Fruit fly (Drosophila melanogaster) whole organism, adult: ENCODE results near the gene CG32806.

Experiments used
- CG12768 ChIP-seq: fragments of 200-800 bp; sonication (Bioruptor generic); optimal IDR thresholded peaks from 2 replicates; lab custom pipeline; 2017; ENCODE audit warnings: missing biosample characterization, missing genetic modification characterization, mild to moderate bottlenecking, moderate library complexity, missing genetic modification reagents
- CG14711 ChIP-seq: fragments of 200-800 bp; sonication (Bioruptor generic); optimal IDR thresholded peaks from 2 replicates; lab custom pipeline; 2018; ENCODE audit warnings: missing biosample characterization, mild to moderate bottlenecking, missing genetic modification characterization, moderate library complexity
- CG33017 ChIP-seq: fragments of 200-800 bp; sonication (Bioruptor generic); optimal IDR thresholded peaks from 2 replicates; lab custom pipeline; 2018; ENCODE audit warnings: missing biosample characterization, mild to moderate bottlenecking, missing genetic modification characterization, moderate library complexity
- bab1 ChIP-seq: fragments of 200-800 bp; sonication (Bioruptor generic); optimal IDR thresholded peaks from 3 replicates; lab custom pipeline; 2019; ENCODE audit warnings: missing biosample characterization, mild to moderate bottlenecking, missing genetic modification characterization, moderate library complexity
- kay ChIP-seq: fragments of 200-800 bp; sonication (Bioruptor generic); peaks from one replicate; lab custom pipeline; 2016; ENCODE audit warnings: missing biosample characterization, missing genetic modification characterization, borderline replicate concordance
- ovo ChIP-seq: fragments of 200-800 bp; sonication (Bioruptor generic); optimal IDR thresholded peaks from 2 replicates; lab custom pipeline; 2016; ENCODE audit warnings: missing biosample characterization, missing genetic modification characterization

DNA sequence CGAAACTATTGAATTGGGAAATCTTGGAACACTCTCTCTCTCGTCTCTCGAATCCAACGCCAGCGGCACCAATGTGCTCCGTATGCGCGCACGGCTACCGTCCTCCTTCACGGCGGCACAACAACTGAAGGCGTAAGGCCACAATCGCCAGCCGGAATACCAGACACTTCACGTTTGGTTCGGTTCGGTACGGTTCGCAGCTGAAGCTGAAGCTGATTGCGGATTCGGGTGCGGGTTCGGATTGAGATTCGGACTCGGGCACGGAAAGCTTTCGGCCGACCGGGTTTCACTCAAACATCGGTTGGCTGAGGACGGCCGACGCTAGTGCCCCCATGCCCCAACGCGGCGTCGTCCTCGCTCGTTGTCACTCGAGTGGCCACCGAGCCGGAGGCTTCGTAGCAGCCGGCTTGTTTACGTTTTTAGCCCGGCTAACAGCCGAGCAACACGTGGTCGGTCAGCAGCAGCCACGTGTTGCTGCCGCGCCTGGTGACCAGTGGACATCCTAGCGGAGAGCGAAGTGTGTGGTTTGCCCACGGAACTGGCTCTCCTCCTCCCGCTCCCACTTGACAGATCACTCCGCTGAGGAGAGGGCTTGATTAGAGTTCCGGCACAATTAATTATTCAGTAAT is 35.3 kb upstream of the CG32806 start, which contains the start of gene Scgdelta:
- TF ChIP-seq CG14711 (tag; lab: Kevin White, UChicago) (no peak), CG33017 (no peak), CG12768 (GFP tag; lab: Kevin White, UChicago) (no peak), bab1 (GFP tag; lab: Kevin White, UChicago) (no peak), ovo (GFP tag; lab: Kevin White, UChicago) (no peak), kay (GFP tag; lab: Kevin White, UChicago) (no peak)
